Worm (Caenorhabditis elegans) whole organism, L4 larva: ENCODE results near the gene acr-21.

Experiments used
- aly-2 ChIP-seq: sonication (generic microtip); optimal IDR thresholded peaks from 2 replicates; lab custom pipeline; 2018; ENCODE audit warnings: missing biosample characterization, missing genetic modification characterization
- nhr-237 ChIP-seq: sonication (generic microtip); optimal IDR thresholded peaks from 2 replicates; lab custom pipeline; 2017; ENCODE audit warnings: missing biosample characterization, missing genetic modification characterization
- unc-62 ChIP-seq, 3 experiments: fragments of 150-350 bp in 1 of 3; sonication (generic microtip); optimal IDR thresholded peaks in 2 of 3; peaks in 1 of 3; 1 replicate in 1 of 3; 2 replicates in 2 of 3; lab custom pipeline; 2014 to 2017; ENCODE audit warnings: missing biosample characterization in 3 of 3, missing genetic modification characterization in 3 of 3, missing genetic modification reagents in 3 of 3, missing genotype in 1 of 3

DNA sequence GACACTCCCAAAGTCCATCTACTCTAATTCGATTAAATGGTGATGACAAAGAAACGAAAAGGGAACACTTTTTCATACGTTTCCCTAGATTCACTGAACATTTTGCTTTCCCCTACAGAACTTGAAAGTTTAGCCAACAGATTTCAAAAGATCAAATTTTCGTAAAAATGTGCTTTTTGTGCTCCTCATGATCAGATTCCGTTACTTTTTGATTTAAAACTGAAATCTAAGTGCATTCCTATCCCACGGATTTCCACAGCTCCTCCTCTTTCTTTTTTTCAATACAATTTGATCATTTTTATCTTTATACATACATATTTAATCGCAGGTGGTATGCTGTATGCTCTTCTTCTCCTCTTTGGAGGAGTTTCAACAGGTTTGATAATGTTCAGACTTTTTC, 5.9 kb downstream of the acr-21 start, which contains the start of gene ddo-3:
- TF ChIP-seq aly-2 = no peak
- TF ChIP-seq unc-62 (GFP tag; optimal IDR thresholded peaks at IDR 0.05 in 1 of 2; lab: Kevin White, UChicago) = no peak
- no peak for TF ChIP-seq unc-62 (tag; optimal IDR thresholded peaks at IDR 0.05; lab: Kevin White, UChicago)
- TF ChIP-seq nhr-237 (tag; lab: Kevin White, UChicago) = no peak
